Worm (Caenorhabditis elegans) whole organism, L1 larva: ENCODE data around the gene C34F6.10.

Experiments
- C04F5.9 ChIP-seq: sonication (generic microtip); optimal IDR thresholded peaks from 2 replicates; lab custom pipeline; 2016; ENCODE audit warnings: missing genetic modification characterization, missing compliant biosample characterization
- C16A3.4 ChIP-seq: fragments of 150-350 bp; optimal IDR thresholded peaks from 2 replicates; lab custom pipeline; 2014; ENCODE audit warnings: missing biosample characterization, missing genetic modification characterization
- C34B4.2 ChIP-seq: sonication (generic microtip); optimal IDR thresholded peaks from 2 replicates; lab custom pipeline; 2017; ENCODE audit warnings: mild to moderate bottlenecking, missing genetic modification characterization, missing compliant biosample characterization
- Y116A8C.19 ChIP-seq: sonication (generic microtip); optimal IDR thresholded peaks from 2 replicates; lab custom pipeline; 2016; ENCODE audit warnings: missing compliant biosample characterization, missing genetic modification characterization, borderline replicate concordance
- aha-1 ChIP-seq: fragments of 150-350 bp; optimal IDR thresholded peaks from 2 replicates; lab custom pipeline; 2014; ENCODE audit warnings: missing biosample characterization, missing genetic modification characterization
- ama-1 ChIP-seq: fragments of 150-350 bp; optimal IDR thresholded peaks from 2 replicates; lab custom pipeline; 2014
- ceh-63 ChIP-seq: fragments of 200-800 bp; sonication (Bioruptor generic); optimal IDR thresholded peaks from 2 replicates; lab custom pipeline; 2018; ENCODE audit warnings: mild to moderate bottlenecking, missing genetic modification characterization, missing compliant biosample characterization
- ceh-8 ChIP-seq: fragments of 200-800 bp; sonication (Bioruptor generic); optimal IDR thresholded peaks from 2 replicates; lab custom pipeline; 2018; ENCODE audit warnings: mild to moderate bottlenecking, missing genetic modification characterization, moderate library complexity, missing compliant biosample characterization
- ceh-82 ChIP-seq, 3 experiments: fragments of 150-350 bp in 1 of 3; sonication (generic microtip) in 2 of 3; optimal IDR thresholded peaks; 2 replicates each; lab custom pipeline; 2014 to 2017; ENCODE audit warnings: missing biosample characterization in 3 of 3, missing genetic modification characterization in 3 of 3
- ceh-88 ChIP-seq: fragments of 200-800 bp; sonication (Bioruptor generic); IDR thresholded peaks from 2 replicates; pipeline ENCODE4 v1.3.6; 2022; ENCODE audit warnings: missing genetic modification characterization, missing compliant biosample characterization
- ces-1 ChIP-seq: fragments of 150-350 bp; optimal IDR thresholded peaks from 2 replicates; lab custom pipeline; 2014; ENCODE audit warnings: missing biosample characterization, missing genetic modification reagents, missing genetic modification characterization
- efl-1 ChIP-seq, 4 experiments: fragments of 150-350 bp; optimal IDR thresholded peaks in 3 of 4; peaks in 1 of 4; 1 replicate in 1 of 4; 2 replicates in 3 of 4; lab custom pipeline; 2014; ENCODE audit warnings: missing biosample characterization in 2 of 4, missing genetic modification characterization in 2 of 4, missing genetic modification reagents in 2 of 4
- egl-13 ChIP-seq: sonication (generic microtip); optimal IDR thresholded peaks from 2 replicates; lab custom pipeline; 2016; ENCODE audit warnings: missing genotype, missing genetic modification reagents, missing genetic modification characterization, missing compliant biosample characterization
- elt-2 ChIP-seq: sonication (generic microtip); optimal IDR thresholded peaks from 2 replicates; lab custom pipeline; 2016; ENCODE audit warnings: missing genetic modification characterization, mild to moderate bottlenecking, inconsistent platforms, missing compliant biosample characterization, missing genetic modification reagents
- elt-3 ChIP-seq, 6 experiments: fragments of 150-350 bp in 1 of 6; sonication (generic microtip); optimal IDR thresholded peaks; 2 replicates each; lab custom pipeline; 2017 to 2018; ENCODE audit warnings: missing biosample characterization in 6 of 6, missing genetic modification characterization in 6 of 6, inconsistent platforms in 1 of 6
- ets-5 ChIP-seq: fragments of 200-800 bp; sonication (Bioruptor generic); IDR thresholded peaks from 2 replicates; pipeline ENCODE4 v1.3.6; 2022; ENCODE audit warnings: missing genetic modification characterization, missing compliant biosample characterization
- fkh-10 ChIP-seq: sonication (generic microtip); optimal IDR thresholded peaks from 2 replicates; lab custom pipeline; 2017; ENCODE audit warnings: missing biosample characterization, missing genetic modification reagents, missing genetic modification characterization
- fkh-8 ChIP-seq: sonication (generic microtip); optimal IDR thresholded peaks from 2 replicates; lab custom pipeline; 2016; ENCODE audit warnings: mild to moderate bottlenecking, missing genetic modification characterization, missing compliant biosample characterization
- fos-1 ChIP-seq: fragments of 150-350 bp; optimal IDR thresholded peaks from 2 replicates; lab custom pipeline; 2014; ENCODE audit warnings: missing biosample characterization, missing genetic modification characterization
- grh-1 ChIP-seq: fragments of 200-800 bp; sonication (Bioruptor generic); IDR thresholded peaks from 2 replicates; pipeline ENCODE4 v1.3.6; 2022; ENCODE audit warnings: missing genetic modification reagents, missing genetic modification characterization, missing compliant biosample characterization
- hlh-17 ChIP-seq: fragments of 200-800 bp; sonication (Bioruptor generic); optimal IDR thresholded peaks from 2 replicates; lab custom pipeline; 2018; ENCODE audit warnings: missing genetic modification characterization, mild to moderate bottlenecking, missing compliant biosample characterization, moderate library complexity, borderline replicate concordance
- hlh-4 ChIP-seq: sonication (generic microtip); optimal IDR thresholded peaks from 2 replicates; lab custom pipeline; 2016; ENCODE audit warnings: mild to moderate bottlenecking, missing genetic modification characterization, missing compliant biosample characterization
- lin-13 ChIP-seq: fragments of 150-350 bp; optimal IDR thresholded peaks from 2 replicates; lab custom pipeline; 2014; ENCODE audit warnings: missing biosample characterization, missing genetic modification reagents, missing genetic modification characterization
- lin-15B ChIP-seq: fragments of 150-350 bp; sonication (generic microtip); optimal IDR thresholded peaks from 3 replicates; lab custom pipeline; 2014; ENCODE audit warnings: missing biosample characterization, missing genetic modification characterization
- lin-35 ChIP-seq, 2 experiments: fragments of 150-350 bp; optimal IDR thresholded peaks; 2 replicates each; lab custom pipeline; 2014; ENCODE audit warnings: missing biosample characterization in 2 of 2, missing genetic modification characterization in 2 of 2, missing genetic modification reagents in 2 of 2
- lir-3 ChIP-seq: sonication (generic microtip); optimal IDR thresholded peaks from 2 replicates; lab custom pipeline; 2016; ENCODE audit warnings: mild to moderate bottlenecking, missing genetic modification characterization, moderate library complexity, missing compliant biosample characterization; ENCODE audit not compliant: poor library complexity
- lsy-2 ChIP-seq, 2 experiments: fragments of 150-350 bp; optimal IDR thresholded peaks; 2 replicates each; lab custom pipeline; 2014; ENCODE audit warnings: missing biosample characterization in 2 of 2, missing genetic modification characterization in 2 of 2
- mef-2 ChIP-seq: fragments of 150-350 bp; optimal IDR thresholded peaks from 2 replicates; lab custom pipeline; 2014; ENCODE audit warnings: missing biosample characterization, missing genetic modification characterization
- mep-1 ChIP-seq: fragments of 150-350 bp; optimal IDR thresholded peaks from 2 replicates; lab custom pipeline; 2014; ENCODE audit warnings: missing biosample characterization, missing genetic modification characterization
- nhr-28 ChIP-seq: fragments of 150-350 bp; optimal IDR thresholded peaks from 2 replicates; lab custom pipeline; 2014; ENCODE audit warnings: missing biosample characterization, missing genetic modification characterization
- nhr-47 ChIP-seq: sonication (generic microtip); optimal IDR thresholded peaks from 2 replicates; lab custom pipeline; 2016; ENCODE audit warnings: mild to moderate bottlenecking, missing genetic modification characterization, moderate library complexity, missing compliant biosample characterization
- nhr-76 ChIP-seq: sonication (generic microtip); optimal IDR thresholded peaks from 2 replicates; lab custom pipeline; 2017; ENCODE audit warnings: missing biosample characterization, missing genetic modification characterization
- nhr-77 ChIP-seq: fragments of 150-350 bp; optimal IDR thresholded peaks from 2 replicates; lab custom pipeline; 2014; ENCODE audit warnings: missing biosample characterization, missing genetic modification characterization
- nhr-85 ChIP-seq: sonication (generic microtip); peaks from one replicate; lab custom pipeline; 2016; ENCODE audit warnings: missing genetic modification characterization, inconsistent platforms, missing compliant biosample characterization
- nhr-90 ChIP-seq: sonication (generic microtip); optimal IDR thresholded peaks from 2 replicates; lab custom pipeline; 2016; ENCODE audit warnings: mild to moderate bottlenecking, missing genetic modification characterization, missing compliant biosample characterization; ENCODE audit not compliant: poor library complexity
- pag-3 ChIP-seq: sonication (generic microtip); optimal IDR thresholded peaks from 2 replicates; lab custom pipeline; 2017; ENCODE audit warnings: missing genetic modification characterization, mild to moderate bottlenecking, missing compliant biosample characterization, antibody characterized with exemption, borderline replicate concordance; ENCODE audit not compliant: insufficient read depth
- pax-3 ChIP-seq: fragments of 200-800 bp; sonication (Bioruptor generic); optimal IDR thresholded peaks from 2 replicates; lab custom pipeline; 2018; ENCODE audit warnings: mild to moderate bottlenecking, missing genetic modification characterization, moderate library complexity, missing compliant biosample characterization
- skn-1 ChIP-seq: fragments of 150-350 bp; optimal IDR thresholded peaks from 2 replicates; lab custom pipeline; 2014; ENCODE audit warnings: missing biosample characterization, missing genetic modification characterization
- snpc-4 ChIP-seq: fragments of 150-350 bp; optimal IDR thresholded peaks from 2 replicates; lab custom pipeline; 2014; ENCODE audit warnings: missing biosample characterization, missing genetic modification characterization
- snu-23 ChIP-seq: sonication (generic microtip); optimal IDR thresholded peaks from 2 replicates; lab custom pipeline; 2016; ENCODE audit warnings: missing genetic modification characterization, missing compliant biosample characterization
- sptf-1 ChIP-seq: fragments of 150-350 bp; optimal IDR thresholded peaks from 2 replicates; lab custom pipeline; 2014; ENCODE audit warnings: missing biosample characterization, missing genetic modification characterization
- sup-37 ChIP-seq: fragments of 200-800 bp; sonication (Bioruptor generic); optimal IDR thresholded peaks from 2 replicates; lab custom pipeline; 2018; ENCODE audit warnings: mild to moderate bottlenecking, missing genetic modification characterization, missing compliant biosample characterization
- tlp-1 ChIP-seq: fragments of 150-350 bp; optimal IDR thresholded peaks from 2 replicates; lab custom pipeline; 2014; ENCODE audit warnings: missing biosample characterization, missing genetic modification characterization
- unc-130 ChIP-seq: fragments of 150-350 bp; optimal IDR thresholded peaks from 2 replicates; lab custom pipeline; 2017; ENCODE audit warnings: missing biosample characterization, missing genetic modification characterization, inconsistent platforms
- unc-30 ChIP-seq: sonication (generic microtip); optimal IDR thresholded peaks from 2 replicates; lab custom pipeline; 2017; ENCODE audit warnings: missing biosample characterization, missing genetic modification characterization
- unc-62 ChIP-seq: fragments of 150-350 bp; optimal IDR thresholded peaks from 2 replicates; lab custom pipeline; 2014; ENCODE audit warnings: missing biosample characterization, missing genetic modification reagents, missing genetic modification characterization
- vab-15 ChIP-seq: sonication (generic microtip); optimal IDR thresholded peaks from 2 replicates; lab custom pipeline; 2017; ENCODE audit warnings: missing genotype, mild to moderate bottlenecking, missing genetic modification characterization, missing compliant biosample characterization
- xbp-1 ChIP-seq: sonication (generic microtip); optimal IDR thresholded peaks from 2 replicates; lab custom pipeline; 2016; ENCODE audit warnings: missing genetic modification characterization, missing compliant biosample characterization
- zag-1 ChIP-seq: fragments of 150-350 bp; optimal IDR thresholded peaks from 2 replicates; lab custom pipeline; 2014; ENCODE audit warnings: missing biosample characterization, missing genetic modification characterization
- zip-4 ChIP-seq: fragments of 200-800 bp; sonication (Bioruptor generic); optimal IDR thresholded peaks from 2 replicates; lab custom pipeline; 2018; ENCODE audit warnings: mild to moderate bottlenecking, missing genetic modification characterization, moderate library complexity, missing compliant biosample characterization

Gene C34F6.10

ce11 chrX:11257071-11257470 lies 16.6 kb upstream of the C34F6.10 start, which contains the start of gene C03A3.1 (continued):
- TF ChIP-seq fkh-10 (GFP tag; lab: Kevin White, UChicago) (no peak), mef-2 (tag; lab: Kevin White, UChicago) (no peak), vab-15 (tag; lab: Kevin White, UChicago) (no peak), fos-1 (tag; lab: Kevin White, UChicago) (no peak), lin-15B (tag; lab: Kevin White, UChicago) (no peak), Y116A8C.19 (tag; lab: Kevin White, UChicago) (no peak)

- TF ChIP-seq efl-1 (optimal IDR thresholded peaks at IDR 0.05; lab: Kevin White, UChicago) (peak in 1 of 2 experiments; percentile 14), efl-1 (GFP tag; optimal IDR thresholded peaks at IDR 0.05 in 1 of 2; lab: Kevin White, UChicago) (no peak), grh-1 (GFP tag; lab: Robert Waterston, UW) (no peak), egl-13 (tag; lab: Kevin White, UChicago) (peak; percentile 27), ceh-82 (tag; optimal IDR thresholded peaks at IDR 0.05; lab: Kevin White, UChicago) (peak in 2 of 3 experiments; percentile 19 to 25), nhr-28 (tag; lab: Kevin White, UChicago) (no peak), skn-1 (tag; lab: Kevin White, UChicago) (peak; percentile 52), nhr-47 (tag; lab: Kevin White, UChicago) (peak; percentile 74), fos-1 (tag; lab: Kevin White, UChicago) (peak; percentile 46), xbp-1 (tag; lab: Kevin White, UChicago) (peak; percentile 55), pax-3 (tag; lab: Kevin White, UChicago) (no peak), nhr-77 (peak; percentile 1), nhr-76 (no peak), unc-130 (tag; lab: Kevin White, UChicago) (peak; percentile 70), nhr-90 (tag; lab: Kevin White, UChicago) (peak; percentile 72), aha-1 (tag; lab: Kevin White, UChicago) (no peak), lir-3 (tag; lab: Kevin White, UChicago) (peak; percentile 49), lin-35 (GFP tag; optimal IDR thresholded peaks at IDR 0.05; lab: Kevin White, UChicago) (peak in 1 of 2 experiments; percentile 60), C34B4.2 (tag; lab: Kevin White, UChicago) (no peak), ceh-8 (no peak), lin-15B (tag; lab: Kevin White, UChicago) (no peak), C04F5.9 (tag; lab: Kevin White, UChicago) (no peak), ces-1 (GFP tag; lab: Kevin White, UChicago) (no peak), sup-37 (GFP tag; lab: Kevin White, UChicago) (no peak), zip-4 (no peak), sptf-1 (tag; lab: Kevin White, UChicago) (no peak), lin-13 (no peak), nhr-85 (tag; lab: Kevin White, UChicago) (peak; percentile 79), elt-2 (tag; lab: Kevin White, UChicago) (peak; percentile 28), mep-1 (peak; percentile 43), elt-3 (tag; optimal IDR thresholded peaks at IDR 0.05; lab: Kevin White, UChicago) (peak in 2 of 6 experiments; percentile 12 to 25), fkh-8 (tag; lab: Kevin White, UChicago) (peak; percentile 55), lsy-2 (tag; optimal IDR thresholded peaks at IDR 0.05; lab: Kevin White, UChicago) (peak; percentile 36 to 59), ets-5 (no peak), hlh-4 (tag; lab: Kevin White, UChicago) (no peak), ceh-88 (GFP tag; lab: Robert Waterston, UW) (peak; percentile 43; the same call in 1 of the 2 replicates), unc-30 (tag; lab: Kevin White, UChicago) (no peak), unc-62 (GFP tag; lab: Kevin White, UChicago) (no peak), ama-1 (lab: Kevin White, UChicago) (no peak), ceh-63 (GFP tag; lab: Kevin White, UChicago) (no peak), hlh-17 (GFP tag; lab: Kevin White, UChicago) (no peak), mef-2 (tag; lab: Kevin White, UChicago) (no peak), snpc-4 (peak; percentile 24), C16A3.4 (tag; lab: Kevin White, UChicago) (peak; percentile 79), zag-1 (no peak), pag-3 (tag; lab: Kevin White, UChicago) (no peak), tlp-1 (no peak), snu-23 (GFP tag; lab: Kevin White, UChicago) (peak; percentile 81)
Measured at ce11 chrX:11252429-11252828, 12.0 kb upstream of the C34F6.10 start.
